Fruit fly (Drosophila melanogaster): ENCODE results near the gene CG4593.
A peak's percentile ranks its signal among the peaks of the same experiment; 100 is the strongest.

The CG4593 gene

dm6 chrX:6987091-6987490 lies 26.6 kb upstream of the CG4593 start:
- TF ChIP-seq noc (tag; optimal IDR thresholded peaks at IDR 0.05), result no peak

dm6 chrX:6988082-6988481 lies 25.6 kb upstream of the CG4593 start:
- peak; percentile 14 for TF ChIP-seq noc (tag; optimal IDR thresholded peaks at IDR 0.05)

- TF ChIP-seq noc (tag; optimal IDR thresholded peaks at IDR 0.05), result no peak
Observed at dm6 chrX:6988632-6989338, 24.9 kb upstream of the CG4593 start.

dm6 chrX:6990105-6990504 lies 23.6 kb upstream of the CG4593 start:
- peak; percentile 38 for TF ChIP-seq noc (tag; optimal IDR thresholded peaks at IDR 0.05)

dm6 chrX:6991286-6991685 lies 22.4 kb upstream of the CG4593 start, which contains the start of gene ogre:
Gene ogre (minus strand): TSS chrX:6991318.
- no peak for TF ChIP-seq noc (tag; optimal IDR thresholded peaks at IDR 0.05)

- no peak for TF ChIP-seq noc (tag; optimal IDR thresholded peaks at IDR 0.05)
Observed at dm6 chrX:6993350-6993749, 20.3 kb upstream of the CG4593 start, which contains the start of gene Inx7. Gene Inx7 (minus strand): TSS chrX:6993612.

dm6 chrX:6993753-6994152 lies 19.9 kb upstream of the CG4593 start:
- TF ChIP-seq noc (tag; optimal IDR thresholded peaks at IDR 0.05), result peak; percentile 75

- TF ChIP-seq noc (tag; optimal IDR thresholded peaks at IDR 0.05), result no peak
Observed at dm6 chrX:6994473-6995179, 19.1 kb upstream of the CG4593 start.

dm6 chrX:6995258-6995657 lies 18.4 kb upstream of the CG4593 start:
- TF ChIP-seq noc (tag; optimal IDR thresholded peaks at IDR 0.05), result no peak

dm6 chrX:6996130-6996529 lies 17.6 kb upstream of the CG4593 start:
- no peak for TF ChIP-seq noc (tag; optimal IDR thresholded peaks at IDR 0.05)

dm6 chrX:6996965-6997652 lies 16.6 kb upstream of the CG4593 start:
- no peak for TF ChIP-seq noc (tag; optimal IDR thresholded peaks at IDR 0.05)

dm6 chrX:6997653-6998491 lies 15.8 kb upstream of the CG4593 start:
- TF ChIP-seq noc (tag; optimal IDR thresholded peaks at IDR 0.05), result no peak

- peak; percentile 67 for TF ChIP-seq noc (tag; optimal IDR thresholded peaks at IDR 0.05)
Observed at dm6 chrX:6998492-6998852, 15.2 kb upstream of the CG4593 start, which contains the start of gene Inx2. Gene Inx2 (plus strand): TSS chrX:6998672.

- TF ChIP-seq noc (tag; optimal IDR thresholded peaks at IDR 0.05), result peak; percentile 54
Observed at dm6 chrX:7000444-7001134, 13.1 kb upstream of the CG4593 start.

- TF ChIP-seq noc (tag; optimal IDR thresholded peaks at IDR 0.05), result peak; percentile 27
Observed at dm6 chrX:7001135-7001769, 12.4 kb upstream of the CG4593 start.

Measured in whole organism, larva.